Worm (Caenorhabditis elegans): ENCODE measurements around the gene srh-88.

DNA sequence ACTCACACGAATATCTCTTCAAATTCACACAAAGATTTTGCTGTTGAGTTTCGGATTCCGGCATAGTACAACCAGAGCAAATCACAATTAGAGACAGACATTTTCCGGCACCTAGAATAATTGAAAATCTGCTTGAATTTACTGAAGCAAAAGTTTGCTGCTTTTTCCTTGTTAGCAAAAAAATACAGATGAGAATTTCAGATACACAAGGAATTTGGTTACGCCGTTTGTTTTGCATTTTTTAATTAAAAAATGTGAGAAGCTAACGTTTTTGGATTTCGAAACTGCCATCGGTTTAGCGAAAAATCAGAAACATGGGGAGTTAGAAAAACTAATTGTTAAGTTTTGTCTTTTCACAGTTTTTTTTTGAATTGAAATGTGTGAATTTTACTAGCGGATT lies 15.3 kb upstream of the srh-88 start, which contains the start of gene srw-118:
- TF ChIP-seq nhr-41 (GFP tag; IDR thresholded peaks at IDR 0.05), result no peak
- no peak for TF ChIP-seq arid-1 (GFP tag; conservative IDR thresholded peaks at IDR 0.05)
- no peak for TF ChIP-seq pha-4 (GFP tag; IDR thresholded peaks at IDR 0.05)
- TF ChIP-seq pha-4 (tag; optimal IDR thresholded peaks at IDR 0.05), result no peak
- TF ChIP-seq lin-13 (GFP tag; optimal IDR thresholded peaks at IDR 0.05), result no peak
- no peak for TF ChIP-seq lir-3 (tag; optimal IDR thresholded peaks at IDR 0.05)
- no peak for TF ChIP-seq fos-1 (tag; optimal IDR thresholded peaks at IDR 0.05)
- no peak for TF ChIP-seq zfp-2 (tag; optimal IDR thresholded peaks at IDR 0.05)
- TF ChIP-seq snpc-4 (tag; optimal IDR thresholded peaks at IDR 0.05), result no peak
- TF ChIP-seq daf-19 (GFP tag; conservative IDR thresholded peaks at IDR 0.05), result no peak
- TF ChIP-seq lsy-2 (tag; optimal IDR thresholded peaks at IDR 0.05), result no peak
- no peak for TF ChIP-seq dpl-1 (GFP tag; optimal IDR thresholded peaks at IDR 0.05)

Measured in whole organism, L4 larva.